Worm (Caenorhabditis elegans): ENCODE results near the gene C14F11.4.

DNA sequence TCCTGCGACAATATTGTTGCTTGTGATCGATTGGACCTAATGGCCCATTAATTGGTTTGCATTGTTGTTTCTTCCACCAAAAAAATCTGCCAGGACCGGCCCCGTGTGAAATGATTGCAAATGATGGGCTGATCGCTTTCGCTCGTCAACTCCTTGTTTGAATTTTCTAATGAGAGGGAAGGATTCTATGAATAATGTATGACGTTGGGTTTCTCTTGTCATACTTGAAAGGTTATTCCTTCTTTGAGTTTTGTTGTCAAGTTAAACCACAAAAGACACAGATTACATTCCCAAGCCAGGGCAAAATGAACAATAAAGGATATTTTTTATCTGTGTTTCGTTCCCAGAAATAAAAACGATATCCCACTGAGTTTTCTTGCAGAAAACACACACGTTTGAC, 43.9 kb upstream of the C14F11.4 start:
- TF ChIP-seq flt-1 (GFP tag; IDR thresholded peaks at IDR 0.05): no peak
- no peak for TF ChIP-seq tra-4 (tag; optimal IDR thresholded peaks at IDR 0.05)
- TF ChIP-seq B0310.2 (tag; optimal IDR thresholded peaks at IDR 0.05): no peak
- TF ChIP-seq ceh-13 (GFP tag; optimal IDR thresholded peaks at IDR 0.05): no peak
- TF ChIP-seq ama-1 (optimal IDR thresholded peaks at IDR 0.05): no peak
- no peak for TF ChIP-seq tbx-11 (GFP tag; IDR thresholded peaks at IDR 0.05)
- TF ChIP-seq aly-1 (tag; optimal IDR thresholded peaks at IDR 0.05): no peak
- no peak for TF ChIP-seq hnd-1 (tag; optimal IDR thresholded peaks at IDR 0.05)
- no peak for TF ChIP-seq ets-7 (tag; optimal IDR thresholded peaks at IDR 0.05)
- no peak for TF ChIP-seq sea-1 (GFP tag; conservative IDR thresholded peaks at IDR 0.05)
- no peak for TF ChIP-seq F13C5.2 (tag; optimal IDR thresholded peaks at IDR 0.05)
